Fruit fly (Drosophila melanogaster): ENCODE data around the gene CG8004.

Gene CG8004

dm6 chr3L:19899308-19899927 lies 28.9 kb downstream of the CG8004 start (continued):
- no peak for TF ChIP-seq ro (GFP tag; IDR thresholded peaks at IDR 0.05)
- TF ChIP-seq gcm (GFP tag; optimal IDR thresholded peaks at IDR 0.05) = peak; percentile 10
- no peak for TF ChIP-seq corto (GFP tag; optimal IDR thresholded peaks at IDR 0.05)
- TF ChIP-seq ewg (GFP tag; optimal IDR thresholded peaks at IDR 0.05) = no peak
- TF ChIP-seq Dref (GFP tag; IDR thresholded peaks at IDR 0.05) = no peak
- peak; percentile 4 for TF ChIP-seq BEAF-32 (GFP tag; optimal IDR thresholded peaks at IDR 0.05)
- TF ChIP-seq cato (GFP tag; optimal IDR thresholded peaks at IDR 0.05; ENCODE audit: borderline replicate concordance) = no peak
- TF ChIP-seq NK7.1 (GFP tag; optimal IDR thresholded peaks at IDR 0.05) = no peak
- TF ChIP-seq eyg (GFP tag; optimal IDR thresholded peaks at IDR 0.05) = no peak
- TF ChIP-seq Dek (tag; optimal IDR thresholded peaks at IDR 0.05) = no peak
- peak; percentile 36 for TF ChIP-seq ac (GFP tag; optimal IDR thresholded peaks at IDR 0.05)
- TF ChIP-seq Asciz (GFP tag; optimal IDR thresholded peaks at IDR 0.05) = no peak
- no peak for TF ChIP-seq Six4 (GFP tag; optimal IDR thresholded peaks at IDR 0.05)
- TF ChIP-seq gcm2 (GFP tag; optimal IDR thresholded peaks at IDR 0.05) = no peak
- TF ChIP-seq Myb (GFP tag; optimal IDR thresholded peaks at IDR 0.05) = no peak
- no peak for TF ChIP-seq NC2α (GFP tag; optimal IDR thresholded peaks at IDR 0.05)
- no peak for TF ChIP-seq zen (tag; optimal IDR thresholded peaks at IDR 0.05)
- peak; percentile 0 for TF ChIP-seq nom (GFP tag; optimal IDR thresholded peaks at IDR 0.05)
- peak; percentile 54 for TF ChIP-seq trem (tag; optimal IDR thresholded peaks at IDR 0.05)
- no peak for TF ChIP-seq Hey (tag; optimal IDR thresholded peaks at IDR 0.05)
- TF ChIP-seq hth (optimal IDR thresholded peaks at IDR 0.05) = no peak
- TF ChIP-seq dimm (GFP tag; IDR thresholded peaks at IDR 0.05) = no peak
- no peak for TF ChIP-seq CG30431 (GFP tag; optimal IDR thresholded peaks at IDR 0.05)
- TF ChIP-seq B-H1 (GFP tag; IDR thresholded peaks at IDR 0.05) = no peak
- TF ChIP-seq Hmx (GFP tag; optimal IDR thresholded peaks at IDR 0.05) = no peak
- no peak for TF ChIP-seq CG6683 (GFP tag; optimal IDR thresholded peaks at IDR 0.05)
- TF ChIP-seq CG15269 (tag; optimal IDR thresholded peaks at IDR 0.05) = no peak
- TF ChIP-seq CG9932 (GFP tag; IDR thresholded peaks at IDR 0.05) = no peak
- no peak for TF ChIP-seq Doc3 (GFP tag; IDR thresholded peaks at IDR 0.05; ENCODE audit: partially characterized antibody)
- TF ChIP-seq ranshi (GFP tag; IDR thresholded peaks at IDR 0.05) = no peak
- TF ChIP-seq ara (GFP tag; IDR thresholded peaks at IDR 0.05) = no peak
- no peak for TF ChIP-seq Chrac-16 (GFP tag; optimal IDR thresholded peaks at IDR 0.05)
- no peak for TF ChIP-seq Dip3 (GFP tag; optimal IDR thresholded peaks at IDR 0.05)
- TF ChIP-seq CG17568 (GFP tag; optimal IDR thresholded peaks at IDR 0.05) = no peak
- TF ChIP-seq kni (GFP tag; optimal IDR thresholded peaks at IDR 0.05) = peak; percentile 96
- no peak for TF ChIP-seq CG10267 (tag; optimal IDR thresholded peaks at IDR 0.05)
- TF ChIP-seq CG10959 (GFP tag; IDR thresholded peaks at IDR 0.05) = no peak
- TF ChIP-seq YL-1 (GFP tag; optimal IDR thresholded peaks at IDR 0.05) = no peak
- TF ChIP-seq sug (tag; optimal IDR thresholded peaks at IDR 0.05) = peak; percentile 5
- no peak for TF ChIP-seq CG4617 (GFP tag; optimal IDR thresholded peaks at IDR 0.05; ENCODE audit: borderline replicate concordance)
- no peak for TF ChIP-seq NC2β (GFP tag; optimal IDR thresholded peaks at IDR 0.05)
- TF ChIP-seq CG18476 (GFP tag; optimal IDR thresholded peaks at IDR 0.05) = no peak
- TF ChIP-seq ttk (GFP tag; IDR thresholded peaks at IDR 0.05) = no peak
- TF ChIP-seq CG10321 (GFP tag; IDR thresholded peaks at IDR 0.05) = no peak
- TF ChIP-seq Ets97D (GFP tag; optimal IDR thresholded peaks at IDR 0.05) = no peak
- no peak for TF ChIP-seq CG12071 (GFP tag; optimal IDR thresholded peaks at IDR 0.05)
- no peak for TF ChIP-seq fd96Cb (tag; optimal IDR thresholded peaks at IDR 0.05)
- peak; percentile 73 for TF ChIP-seq CG17385 (GFP tag; optimal IDR thresholded peaks at IDR 0.05)
- TF ChIP-seq CG7372 (GFP tag; IDR thresholded peaks at IDR 0.05) = no peak
- TF ChIP-seq Kr (GFP tag; optimal IDR thresholded peaks at IDR 0.05) = peak; percentile 48
- TF ChIP-seq CG7839 (tag; optimal IDR thresholded peaks at IDR 0.05) = no peak
